Worm (Caenorhabditis elegans): ENCODE measurements around the gene C45B11.2.

DNA sequence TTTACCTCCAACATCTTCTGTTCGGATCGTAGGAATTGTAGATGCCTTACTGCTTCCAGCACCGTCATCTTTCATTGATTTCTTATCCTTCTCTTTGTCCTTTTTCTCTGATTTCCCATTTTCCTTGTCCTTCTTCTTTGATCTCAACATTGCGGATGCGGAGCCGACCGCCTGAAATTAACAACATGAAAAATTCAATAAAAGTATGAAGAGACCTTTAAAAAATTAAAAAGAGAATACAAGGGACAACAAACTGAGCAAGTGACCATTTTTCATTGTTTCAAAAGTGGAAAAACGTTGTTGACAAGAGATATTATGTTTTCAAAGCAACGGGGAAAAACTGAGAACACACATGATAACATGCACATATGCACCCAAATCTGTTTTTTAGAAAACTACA, 11.8 kb upstream of the C45B11.2 start:
- TF ChIP-seq dao-5 (tag; optimal IDR thresholded peaks at IDR 0.05) (no peak), him-1 (tag; optimal IDR thresholded peaks at IDR 0.05) (no peak)
